Worm (Caenorhabditis elegans) whole organism, L2 larva: ENCODE results near the gene F07A11.4.

Experiments
- ama-1 ChIP-seq: fragments of 150-350 bp; optimal IDR thresholded peaks from 2 replicates; lab custom pipeline; 2018; ENCODE audit warnings: inconsistent platforms
- elt-1 ChIP-seq: fragments of 150-350 bp; optimal IDR thresholded peaks from 2 replicates; lab custom pipeline; 2014; ENCODE audit warnings: missing biosample characterization, missing genetic modification characterization
- nhr-25 ChIP-seq: fragments of 150-350 bp; sonication (generic microtip); optimal IDR thresholded peaks from 3 replicates; lab custom pipeline; 2014; ENCODE audit warnings: missing biosample characterization, missing genetic modification characterization
- sem-4 ChIP-seq: fragments of 150-350 bp; optimal IDR thresholded peaks from 2 replicates; lab custom pipeline; 2014; ENCODE audit warnings: missing biosample characterization, missing genetic modification reagents, missing genetic modification characterization
- skn-1 ChIP-seq: sonication (generic microtip); optimal IDR thresholded peaks from 2 replicates; lab custom pipeline; 2017; ENCODE audit warnings: missing biosample characterization, missing genetic modification characterization
- unc-39 ChIP-seq: fragments of 150-350 bp; optimal IDR thresholded peaks from 2 replicates; lab custom pipeline; 2014; ENCODE audit warnings: missing biosample characterization, missing genetic modification characterization
- unc-62 ChIP-seq: fragments of 150-350 bp; optimal IDR thresholded peaks from 2 replicates; lab custom pipeline; 2014; ENCODE audit warnings: missing biosample characterization, missing genetic modification reagents, missing genetic modification characterization

DNA sequence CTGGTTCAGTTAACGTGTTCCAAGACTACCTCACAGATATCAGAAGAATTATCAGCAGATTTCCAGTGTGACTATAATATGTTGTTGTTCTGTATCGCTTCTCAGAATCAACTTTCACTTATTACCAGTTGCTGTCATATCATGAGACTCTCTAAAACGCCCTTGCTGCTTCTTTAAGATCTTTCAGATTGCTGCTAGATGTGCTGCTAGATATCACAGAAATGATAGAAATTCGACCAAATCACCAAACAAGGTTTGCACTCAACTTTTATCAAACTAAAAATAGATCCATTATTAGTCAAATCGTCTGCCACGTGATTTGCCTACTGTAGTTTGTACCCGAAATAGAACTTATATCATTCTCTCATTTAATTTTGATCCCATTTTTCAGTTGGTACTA, 43.7 kb downstream of the F07A11.4 start:
- TF ChIP-seq unc-62 (GFP tag; lab: Kevin White, UChicago) (no peak), skn-1 (tag; lab: Kevin White, UChicago) (no peak), unc-39 (tag; lab: Kevin White, UChicago) (no peak), nhr-25 (tag; lab: Kevin White, UChicago) (peak; percentile 2), sem-4 (tag; lab: Kevin White, UChicago) (no peak), ama-1 (lab: Kevin White, UChicago) (no peak), elt-1 (no peak)
